Fruit fly (Drosophila melanogaster) whole organism, prepupa: ENCODE data around the gene CG9813.

Experiments
- Blimp-1 ChIP-seq: fragments of 200-800 bp; sonication (Bioruptor generic); optimal IDR thresholded peaks from 3 replicates; lab custom pipeline; 2017; ENCODE audit warnings: missing biosample characterization, missing genetic modification characterization, mild to moderate bottlenecking, moderate library complexity, missing genetic modification reagents
- CG10631 ChIP-seq: fragments of 200-800 bp; sonication (Bioruptor generic); optimal IDR thresholded peaks from 2 replicates; lab custom pipeline; 2016; ENCODE audit warnings: missing biosample characterization, missing genetic modification characterization
- CG10669 ChIP-seq: fragments of 200-800 bp; sonication (Bioruptor generic); optimal IDR thresholded peaks from 3 replicates; lab custom pipeline; 2018; ENCODE audit warnings: missing biosample characterization, mild to moderate bottlenecking, missing genetic modification characterization, moderate library complexity
- CG11902 ChIP-seq: fragments of 200-800 bp; sonication (Bioruptor generic); optimal IDR thresholded peaks from 3 replicates; lab custom pipeline; 2016; ENCODE audit warnings: missing biosample characterization, missing genetic modification characterization
- CG15336 ChIP-seq: fragments of 200-800 bp; sonication (Bioruptor generic); IDR thresholded peaks from 2 replicates; pipeline ENCODE4 v1.3.6; 2022; ENCODE audit warnings: missing biosample characterization, missing genetic modification characterization
- CG1621 ChIP-seq: fragments of 200-800 bp; sonication (Bioruptor generic); optimal IDR thresholded peaks from 3 replicates; lab custom pipeline; 2018; ENCODE audit warnings: missing biosample characterization, mild to moderate bottlenecking, missing genetic modification characterization
- CG16779 ChIP-seq: fragments of 200-800 bp; sonication (Bioruptor generic); optimal IDR thresholded peaks from 3 replicates; lab custom pipeline; 2017; ENCODE audit warnings: missing biosample characterization, mild to moderate bottlenecking, missing genetic modification characterization
- CG32006 ChIP-seq: fragments of 200-800 bp; sonication (Bioruptor generic); optimal IDR thresholded peaks from 3 replicates; lab custom pipeline; 2017; ENCODE audit warnings: missing biosample characterization, mild to moderate bottlenecking, missing genetic modification characterization
- CG3919 ChIP-seq: fragments of 200-800 bp; sonication (Bioruptor generic); optimal IDR thresholded peaks from 3 replicates; lab custom pipeline; 2016; ENCODE audit warnings: missing biosample characterization, missing genetic modification characterization
- CG4318 ChIP-seq: fragments of 200-800 bp; sonication (Bioruptor generic); optimal IDR thresholded peaks from 3 replicates; lab custom pipeline; 2017; ENCODE audit warnings: missing biosample characterization, mild to moderate bottlenecking, missing genetic modification characterization
- CG6163 ChIP-seq: fragments of 200-800 bp; sonication (Bioruptor generic); IDR thresholded peaks from 3 replicates; pipeline ENCODE4 v1.3.6; 2022; ENCODE audit warnings: missing biosample characterization, missing genetic modification characterization
- CG6276 ChIP-seq: fragments of 200-800 bp; sonication (Bioruptor generic); optimal IDR thresholded peaks from 2 replicates; lab custom pipeline; 2017; ENCODE audit warnings: missing biosample characterization, mild to moderate bottlenecking, missing genetic modification characterization
- CG6808 ChIP-seq: fragments of 200-800 bp; sonication (Bioruptor generic); optimal IDR thresholded peaks from 3 replicates; lab custom pipeline; 2017; ENCODE audit warnings: missing biosample characterization, missing genetic modification characterization, mild to moderate bottlenecking, moderate library complexity, missing genetic modification reagents
- CG7368 ChIP-seq: fragments of 200-800 bp; sonication (Bioruptor generic); optimal IDR thresholded peaks from 3 replicates; lab custom pipeline; 2016; ENCODE audit warnings: missing biosample characterization, missing genetic modification characterization
- CG8119 ChIP-seq: fragments of 200-800 bp; sonication (Bioruptor generic); IDR thresholded peaks from 3 replicates; pipeline ENCODE4 v1.3.6; 2022; ENCODE audit warnings: missing biosample characterization, missing genetic modification characterization
- CG8319 ChIP-seq: fragments of 200-800 bp; sonication (Bioruptor generic); optimal IDR thresholded peaks from 3 replicates; lab custom pipeline; 2016; ENCODE audit warnings: missing biosample characterization, missing genetic modification characterization
- CG8632 ChIP-seq: fragments of 200-800 bp; sonication (Bioruptor generic); optimal IDR thresholded peaks from 3 replicates; lab custom pipeline; 2016; ENCODE audit warnings: missing biosample characterization, missing genetic modification characterization
- CG9139 ChIP-seq: fragments of 200-800 bp; sonication (Bioruptor generic); optimal IDR thresholded peaks from 3 replicates; lab custom pipeline; 2017; ENCODE audit warnings: missing biosample characterization, mild to moderate bottlenecking, missing genetic modification characterization
- Eip75B ChIP-seq: fragments of 200-800 bp; sonication (Bioruptor generic); optimal IDR thresholded peaks from 3 replicates; lab custom pipeline; 2016; ENCODE audit warnings: missing biosample characterization, missing genetic modification characterization
- Eip78C ChIP-seq: fragments of 200-800 bp; sonication (Bioruptor generic); peaks from one replicate; lab custom pipeline; 2016; ENCODE audit warnings: missing biosample characterization, missing genetic modification characterization
- Gug ChIP-seq: fragments of 200-800 bp; sonication (Bioruptor generic); IDR thresholded peaks from 2 replicates; pipeline ENCODE4 v1.3.6; 2022; ENCODE audit warnings: missing biosample characterization, missing genetic modification characterization
- Hr39 ChIP-seq: fragments of 200-800 bp; sonication (Bioruptor generic); optimal IDR thresholded peaks from 2 replicates; lab custom pipeline; 2016; ENCODE audit warnings: missing biosample characterization, missing genetic modification characterization
- Hr4 ChIP-seq: fragments of 200-800 bp; sonication (Bioruptor generic); optimal IDR thresholded peaks from 3 replicates; lab custom pipeline; 2016; ENCODE audit warnings: missing biosample characterization, missing genetic modification characterization
- Lpt ChIP-seq: fragments of 200-800 bp; sonication (Bioruptor generic); optimal IDR thresholded peaks from 3 replicates; lab custom pipeline; 2016; ENCODE audit warnings: missing biosample characterization, missing genetic modification characterization
- Met ChIP-seq: fragments of 200-800 bp; sonication (Bioruptor generic); optimal IDR thresholded peaks from 3 replicates; lab custom pipeline; 2016; ENCODE audit warnings: missing biosample characterization, missing genetic modification characterization
- OdsH ChIP-seq: fragments of 200-800 bp; sonication (Bioruptor generic); optimal IDR thresholded peaks from 3 replicates; lab custom pipeline; 2016; ENCODE audit warnings: missing biosample characterization, missing genetic modification characterization
- acj6 ChIP-seq: fragments of 200-800 bp; sonication (Bioruptor generic); optimal IDR thresholded peaks from 3 replicates; lab custom pipeline; 2016; ENCODE audit warnings: missing biosample characterization, missing genetic modification characterization
- cyc ChIP-seq: fragments of 200-800 bp; sonication (Bioruptor generic); optimal IDR thresholded peaks from 3 replicates; lab custom pipeline; 2016; ENCODE audit warnings: missing biosample characterization, missing genetic modification characterization
- dac ChIP-seq: fragments of 200-800 bp; sonication (Bioruptor generic); optimal IDR thresholded peaks from 2 replicates; lab custom pipeline; 2017; ENCODE audit warnings: missing biosample characterization, mild to moderate bottlenecking, missing genetic modification characterization
- dsx ChIP-seq: fragments of 200-800 bp; optimal IDR thresholded peaks from 3 replicates; lab custom pipeline; 2019; ENCODE audit warnings: missing biosample characterization, mild to moderate bottlenecking, missing genetic modification characterization, moderate library complexity; ENCODE audit not compliant: poor library complexity, severe bottlenecking
- eg ChIP-seq: fragments of 200-800 bp; sonication (Bioruptor generic); IDR thresholded peaks from 3 replicates; pipeline ENCODE4 v1.3.6; 2022; ENCODE audit warnings: missing biosample characterization, missing genetic modification characterization
- fd59A ChIP-seq: fragments of 200-800 bp; sonication (Bioruptor generic); optimal IDR thresholded peaks from 2 replicates; lab custom pipeline; 2017; ENCODE audit warnings: missing biosample characterization, mild to moderate bottlenecking, missing genetic modification characterization, missing genetic modification reagents
- fd85E ChIP-seq: fragments of 200-800 bp; sonication (Bioruptor generic); optimal IDR thresholded peaks from 3 replicates; lab custom pipeline; 2016; ENCODE audit warnings: missing biosample characterization, missing genetic modification characterization
- fkh ChIP-seq: fragments of 200-800 bp; sonication (Bioruptor generic); optimal IDR thresholded peaks from 3 replicates; lab custom pipeline; 2017; ENCODE audit warnings: missing biosample characterization, mild to moderate bottlenecking, missing genetic modification characterization, moderate library complexity
- lz ChIP-seq: fragments of 200-800 bp; sonication (Bioruptor generic); optimal IDR thresholded peaks from 3 replicates; lab custom pipeline; 2016; ENCODE audit warnings: missing biosample characterization, missing genetic modification characterization
- pdm3 ChIP-seq: fragments of 200-800 bp; sonication (Bioruptor generic); optimal IDR thresholded peaks from 3 replicates; lab custom pipeline; 2016; ENCODE audit warnings: missing biosample characterization, missing genetic modification characterization
- salr ChIP-seq, 2 experiments: fragments of 200-800 bp; sonication (Bioruptor generic); optimal IDR thresholded peaks; 3 replicates each; lab custom pipeline; 2016 to 2018; ENCODE audit warnings: missing biosample characterization in 2 of 2, missing genetic modification characterization in 2 of 2, mild to moderate bottlenecking in 1 of 2
- ss ChIP-seq, 2 experiments: fragments of 200-800 bp; sonication (Bioruptor generic); optimal IDR thresholded peaks; 2 replicates in 1 of 2; 3 replicates in 1 of 2; lab custom pipeline; 2017 to 2018; ENCODE audit warnings: mild to moderate bottlenecking in 2 of 2, missing biosample characterization in 2 of 2, missing genetic modification characterization in 2 of 2, moderate library complexity in 1 of 2
- svp ChIP-seq: fragments of 200-800 bp; sonication (Bioruptor generic); peaks from one replicate; lab custom pipeline; 2016; ENCODE audit warnings: missing biosample characterization, missing genetic modification characterization

CG9813 gene

DNA sequence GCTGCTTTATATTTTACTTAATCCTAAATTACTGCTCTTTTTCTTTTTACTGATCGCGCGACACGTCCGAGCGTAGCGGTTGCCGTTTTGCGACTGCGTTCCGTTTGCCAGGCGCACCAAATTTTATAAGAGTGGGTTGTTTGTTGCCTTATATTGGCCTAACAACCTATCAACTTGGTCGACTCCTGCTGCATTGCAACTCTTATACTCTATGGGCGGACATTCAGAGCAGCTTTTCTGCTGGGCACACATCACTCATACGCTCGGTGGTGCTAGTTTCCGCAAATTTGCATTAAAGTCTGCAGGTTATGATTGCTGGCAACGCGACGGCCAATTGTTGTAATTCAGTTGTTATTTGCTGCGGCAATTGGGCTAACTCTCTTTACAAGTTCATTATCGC lies 35.6 kb upstream of the CG9813 start, which contains the start of gene yellow-e:
Gene yellow-e (minus strand): TSS at position 101 of the 400 bp plus-strand sequence.
- TF ChIP-seq eg (GFP tag; lab: Robert Waterston, UW) (0 out of 3 replicates have a peak, but pooled peaks have one; percentile 9), CG8319 (GFP tag; lab: Kevin White, UChicago) (no peak), CG8119 (0 out of 3 replicates have a peak, but pooled peaks have one; percentile 19)

DNA sequence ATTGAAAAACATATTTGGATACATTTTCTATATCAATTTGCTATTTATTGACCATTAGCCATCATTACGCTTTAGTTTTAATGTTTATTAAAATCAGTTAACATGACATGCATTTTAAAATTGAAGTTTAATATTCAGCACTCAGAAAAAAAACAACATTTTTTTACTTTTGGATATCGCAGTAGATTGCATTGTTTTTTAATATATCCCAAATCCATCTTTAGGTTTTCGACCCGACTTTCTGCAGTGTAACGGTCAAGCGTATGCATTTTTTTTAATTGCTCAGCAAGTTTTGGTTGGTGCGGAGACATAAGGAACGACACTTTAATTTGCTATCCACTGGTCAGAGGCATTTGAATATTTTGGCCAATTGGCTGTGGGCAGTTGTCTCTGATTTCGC lies 33.1 kb upstream of the CG9813 start:
- TF ChIP-seq CG9139 (GFP tag; lab: Kevin White, UChicago) (no peak), CG32006 (GFP tag; lab: Kevin White, UChicago) (peak; percentile 67), dsx (GFP tag; lab: Kevin White, UChicago) (no peak), OdsH (GFP tag; lab: Kevin White, UChicago) (no peak), CG10631 (no peak), Eip75B (no peak), Eip78C (GFP tag; lab: Kevin White, UChicago) (peak; percentile 62), Lpt (GFP tag; lab: Kevin White, UChicago) (peak; percentile 5), CG6276 (GFP tag; lab: Kevin White, UChicago) (peak; percentile 50), salr (GFP tag; optimal IDR thresholded peaks at IDR 0.05; lab: Kevin White, UChicago) (no peak), CG15336 (GFP tag; lab: Robert Waterston, UW) (peak; percentile 40; the same call in 1 of the 2 replicates), CG8119 (0 out of 3 replicates have a peak, but pooled peaks have one; percentile 43), CG11902 (no peak), ss (GFP tag; optimal IDR thresholded peaks at IDR 0.05; lab: Kevin White, UChicago) (no peak), fd59A (GFP tag; lab: Kevin White, UChicago) (no peak), Blimp-1 (GFP tag; lab: Kevin White, UChicago) (no peak), CG4318 (GFP tag; lab: Kevin White, UChicago) (peak; percentile 28), CG1621 (tag; lab: Kevin White, UChicago) (no peak), CG7368 (GFP tag; lab: Kevin White, UChicago) (no peak), fd85E (GFP tag; lab: Kevin White, UChicago) (no peak), acj6 (GFP tag; lab: Kevin White, UChicago) (no peak), cyc (GFP tag; lab: Kevin White, UChicago) (no peak), CG3919 (GFP tag; lab: Kevin White, UChicago) (no peak), CG16779 (tag; lab: Kevin White, UChicago) (no peak), Hr4 (GFP tag; lab: Kevin White, UChicago) (peak; percentile 66), eg (GFP tag; lab: Robert Waterston, UW) (peak; percentile 51; the same call in 2 of the 3 replicates), Gug (GFP tag; lab: Robert Waterston, UW) (no peak), dac (GFP tag; lab: Kevin White, UChicago) (no peak), pdm3 (GFP tag; lab: Kevin White, UChicago) (peak; percentile 7), CG10669 (GFP tag; lab: Kevin White, UChicago) (no peak), Hr39 (GFP tag; lab: Kevin White, UChicago) (no peak)

DNA sequence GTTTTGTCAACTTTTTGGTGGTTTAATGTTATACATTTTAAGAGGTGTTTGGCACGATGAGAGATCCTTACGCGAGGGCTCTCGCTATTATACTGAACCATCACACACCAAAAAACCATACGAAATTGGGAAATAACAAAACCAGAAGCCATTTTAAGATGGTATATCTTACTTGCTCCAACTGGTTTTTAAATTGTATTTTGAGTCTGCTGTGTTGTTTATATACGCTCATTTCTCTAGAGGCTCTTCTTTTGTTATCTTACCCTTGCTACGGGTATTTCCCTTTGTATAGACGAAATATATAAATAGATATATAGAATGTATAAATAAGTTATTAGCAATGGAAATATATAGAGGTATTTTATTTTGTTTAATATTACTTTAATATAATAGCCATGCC lies 27.3 kb upstream of the CG9813 start, which contains the start of gene yellow-e2:
Gene yellow-e2 (minus strand): TSS at position 101 of the 400 bp plus-strand sequence.
- TF ChIP-seq CG6163 (GFP tag; lab: Robert Waterston, UW) (no peak), svp (GFP tag; lab: Kevin White, UChicago) (peak; percentile 55), Eip78C (GFP tag; lab: Kevin White, UChicago) (peak; percentile 1), CG1621 (tag; lab: Kevin White, UChicago) (no peak), dsx (GFP tag; lab: Kevin White, UChicago) (peak; percentile 23)
- TF ChIP-seq, all 60 proteins: peak for 3

DNA sequence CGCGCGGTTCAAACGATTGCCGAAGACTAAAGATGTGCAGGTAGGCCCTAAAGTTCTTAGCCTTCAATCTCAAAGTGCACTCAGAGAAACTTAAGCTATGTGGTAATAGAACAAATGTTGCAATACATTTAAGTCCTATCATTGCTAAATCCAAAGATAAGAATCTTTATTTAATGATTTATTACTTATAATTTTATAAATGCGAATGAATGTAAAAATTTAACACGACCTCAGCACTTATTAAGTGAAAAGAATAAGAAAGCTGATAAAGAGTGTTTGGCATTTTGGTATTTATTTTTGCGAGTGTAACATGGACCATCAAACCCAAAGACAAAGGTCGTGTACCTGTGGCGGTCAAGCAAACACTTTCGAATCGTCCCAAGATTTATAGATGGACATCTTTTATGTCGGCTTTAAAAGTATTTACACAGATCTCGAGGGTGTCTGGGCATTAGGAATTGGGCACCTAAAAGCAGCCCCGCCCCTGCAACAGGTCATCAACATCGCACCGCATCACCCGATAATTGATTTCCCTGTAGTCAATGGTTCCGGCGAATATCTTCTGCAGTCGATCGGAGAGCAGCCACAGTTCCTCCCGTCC lies 25.4 kb upstream of the CG9813 start, which contains the start of gene yellow-e3:
Gene yellow-e3 (minus strand): TSS at position 30 of the 601 bp plus-strand sequence.
- TF ChIP-seq Met (GFP tag; lab: Kevin White, UChicago) (no peak), CG6808 (no peak), CG9139 (GFP tag; lab: Kevin White, UChicago) (no peak), lz (GFP tag; lab: Kevin White, UChicago) (no peak), CG8319 (GFP tag; lab: Kevin White, UChicago) (no peak), CG15336 (GFP tag; lab: Robert Waterston, UW) (no peak), dac (GFP tag; lab: Kevin White, UChicago) (no peak), CG8632 (GFP tag; lab: Kevin White, UChicago) (no peak), fkh (GFP tag; lab: Kevin White, UChicago) (no peak), OdsH (GFP tag; lab: Kevin White, UChicago) (no peak)
- TF ChIP-seq, all 60 proteins: peak for 0
